Worm (Caenorhabditis elegans) whole organism, L4/young adult: Measurements from ENCODE around the gene T07F12.2.

ENCODE experiments used
- W03F9.2 ChIP-seq: fragments of 150-350 bp; optimal IDR thresholded peaks from 2 replicates; lab custom pipeline; 2014; ENCODE audit warnings: missing biosample characterization, missing genetic modification characterization
- him-1 ChIP-seq: sonication (generic microtip); optimal IDR thresholded peaks from 2 replicates; lab custom pipeline; 2016; ENCODE audit warnings: missing genotype, missing genetic modification reagents, missing genetic modification characterization, missing compliant biosample characterization

- TF ChIP-seq him-1 (tag; lab: Kevin White, UChicago) (no peak), W03F9.2 (tag; lab: Kevin White, UChicago) (no peak)
Measured at ce11 chrX:4844765-4845164, 45.3 kb upstream of the T07F12.2 start.
